Worm (Caenorhabditis elegans) whole organism, L3 larva: ENCODE results near the gene msp-38.
A peak's percentile ranks its signal among the peaks of the same experiment; 100 is the strongest.

ENCODE experiments used
- R02D3.7 ChIP-seq: fragments of 150-350 bp; optimal IDR thresholded peaks from 2 replicates; lab custom pipeline; 2014; ENCODE audit warnings: missing biosample characterization, missing genetic modification characterization
- ZK546.5 ChIP-seq: sonication (generic microtip); optimal IDR thresholded peaks from 2 replicates; lab custom pipeline; 2017; ENCODE audit warnings: missing biosample characterization, missing genetic modification characterization
- ama-1 ChIP-seq: fragments of 150-350 bp; optimal IDR thresholded peaks from 2 replicates; lab custom pipeline; 2018
- ceh-28 ChIP-seq: fragments of 150-350 bp; optimal IDR thresholded peaks from 2 replicates; lab custom pipeline; 2014; ENCODE audit warnings: missing biosample characterization, missing genetic modification reagents, missing genetic modification characterization
- egl-27 ChIP-seq: sonication (generic microtip); optimal IDR thresholded peaks from 4 replicates; lab custom pipeline; 2017; ENCODE audit warnings: missing biosample characterization, missing genetic modification reagents, missing genetic modification characterization
- fkh-10 ChIP-seq: sonication (generic microtip); optimal IDR thresholded peaks from 2 replicates; lab custom pipeline; 2017; ENCODE audit warnings: missing biosample characterization, missing genetic modification reagents, missing genetic modification characterization
- fos-1 ChIP-seq: fragments of 150-350 bp; optimal IDR thresholded peaks from 2 replicates; lab custom pipeline; 2014; ENCODE audit warnings: missing biosample characterization, missing genetic modification characterization
- lin-15B ChIP-seq: fragments of 150-350 bp; optimal IDR thresholded peaks from 2 replicates; lab custom pipeline; 2014; ENCODE audit warnings: missing biosample characterization, missing genetic modification characterization
- lsy-12 ChIP-seq: sonication (generic microtip); optimal IDR thresholded peaks from 2 replicates; lab custom pipeline; 2016; ENCODE audit warnings: mild to moderate bottlenecking, missing genetic modification characterization, missing compliant biosample characterization
- nhr-67 ChIP-seq: fragments of 150-350 bp; optimal IDR thresholded peaks from 2 replicates; lab custom pipeline; 2014; ENCODE audit warnings: missing biosample characterization, missing genetic modification characterization

Gene msp-38

ce11 chrIV:10096881-10097280 is 46.7 kb downstream of the msp-38 start, which contains the start of gene dis-3:
Gene dis-3 (plus strand): TSS chrIV:10097202.
- TF ChIP-seq lsy-12 (tag; lab: Kevin White, UChicago) (no peak), lin-15B (tag; lab: Kevin White, UChicago) (peak; percentile 42), R02D3.7 (tag; lab: Kevin White, UChicago) (peak; percentile 71)
- TF ChIP-seq, all 47 proteins: peak for 2

DNA sequence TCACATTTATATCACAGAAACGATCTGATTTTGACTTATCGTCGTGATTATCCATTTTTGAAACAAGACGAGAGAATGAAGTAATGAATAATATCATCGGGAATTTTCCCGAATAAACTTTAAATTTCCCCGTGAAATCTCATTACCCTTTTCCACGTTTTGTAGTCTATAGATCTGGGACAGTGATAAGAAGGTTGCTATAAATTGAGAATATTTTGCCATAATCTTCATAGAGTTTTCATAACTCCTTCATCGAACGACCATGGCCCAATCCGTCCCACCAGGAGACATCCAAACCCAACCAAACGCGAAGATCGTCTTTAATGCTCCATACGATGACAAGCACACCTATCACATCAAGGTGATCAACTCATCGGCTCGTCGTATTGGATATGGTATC is 48.4 kb downstream of the msp-38 start, which contains the start of the genes C04G2.5 and msp-36:
TSS of gene C04G2.5 (minus strand) at position 101 of the 400 bp plus-strand sequence.
TSS of gene msp-36 (plus strand) at position 263 of the 400 bp plus-strand sequence.
- no peak for TF ChIP-seq nhr-67
- TF ChIP-seq fos-1 (tag; lab: Kevin White, UChicago) = no peak
- no peak for TF ChIP-seq ZK546.5
- TF ChIP-seq egl-27 (tag; lab: Kevin White, UChicago) = no peak
- TF ChIP-seq fkh-10 (GFP tag; lab: Kevin White, UChicago) = no peak
- no peak for TF ChIP-seq ceh-28
- no peak for TF ChIP-seq ama-1
- TF ChIP-seq, all 47 proteins: peak for 0
